Worm (Caenorhabditis elegans) whole organism, L4 larva: Measurements from ENCODE around the gene clec-78.

Experiments used
- F10B5.3 ChIP-seq: sonication (generic microtip); optimal IDR thresholded peaks from 2 replicates; lab custom pipeline; 2016; ENCODE audit warnings: mild to moderate bottlenecking, missing genetic modification characterization, missing compliant biosample characterization
- F37D6.2 ChIP-seq: sonication (generic microtip); optimal IDR thresholded peaks from 2 replicates; lab custom pipeline; 2016; ENCODE audit warnings: mild to moderate bottlenecking, missing genetic modification characterization, missing compliant biosample characterization
- Y48G9A.11 ChIP-seq: fragments of 200-800 bp; sonication (Bioruptor generic); IDR thresholded peaks from 2 replicates; pipeline ENCODE4 v1.3.6; 2022; ENCODE audit warnings: missing genetic modification reagents, missing genetic modification characterization, missing compliant biosample characterization
- Y5F2A.4 ChIP-seq: fragments of 200-800 bp; sonication (Bioruptor generic); optimal IDR thresholded peaks from 2 replicates; lab custom pipeline; 2018; ENCODE audit warnings: mild to moderate bottlenecking, missing genetic modification characterization, missing compliant biosample characterization
- aha-1 ChIP-seq: fragments of 150-350 bp; peaks from one replicate; lab custom pipeline; 2014; ENCODE audit warnings: missing biosample characterization, missing genetic modification characterization
- arid-1 ChIP-seq: fragments of 200-800 bp; sonication (Bioruptor generic); conservative IDR thresholded peaks from 2 replicates; pipeline ENCODE4 v1.3.6; 2022; ENCODE audit warnings: missing genetic modification reagents, missing genetic modification characterization, missing compliant biosample characterization
- ceh-32 ChIP-seq: sonication (generic microtip); optimal IDR thresholded peaks from 2 replicates; lab custom pipeline; 2016; ENCODE audit warnings: mild to moderate bottlenecking, missing genetic modification characterization, missing compliant biosample characterization; ENCODE audit not compliant: poor library complexity
- ceh-44 ChIP-seq: fragments of 200-800 bp; sonication (Bioruptor generic); IDR thresholded peaks from 2 replicates; pipeline ENCODE4 v1.3.6; 2022; ENCODE audit warnings: missing genetic modification reagents, missing genetic modification characterization, missing compliant biosample characterization
- ceh-62 ChIP-seq: sonication (generic microtip); optimal IDR thresholded peaks from 2 replicates; lab custom pipeline; 2017; ENCODE audit warnings: missing biosample characterization, missing genetic modification characterization
- ceh-82 ChIP-seq: sonication (generic microtip); optimal IDR thresholded peaks from 2 replicates; lab custom pipeline; 2017; ENCODE audit warnings: missing biosample characterization, missing genetic modification characterization
- ces-1 ChIP-seq: fragments of 150-350 bp; sonication (generic microtip); optimal IDR thresholded peaks from 4 replicates; lab custom pipeline; 2014; ENCODE audit warnings: missing biosample characterization, missing genetic modification reagents, missing genetic modification characterization
- ctbp-1 ChIP-seq: fragments of 200-800 bp; sonication (Bioruptor generic); IDR thresholded peaks from 2 replicates; pipeline ENCODE4 v1.3.6; 2022; ENCODE audit warnings: missing genetic modification reagents, missing genetic modification characterization, missing compliant biosample characterization
- daf-12 ChIP-seq: fragments of 150-350 bp; optimal IDR thresholded peaks from 2 replicates; lab custom pipeline; 2014; ENCODE audit warnings: missing biosample characterization, missing genetic modification reagents, missing genetic modification characterization
- daf-19 ChIP-seq: fragments of 200-800 bp; sonication (Bioruptor generic); conservative IDR thresholded peaks from 2 replicates; pipeline ENCODE4 v1.3.6; 2022; ENCODE audit warnings: missing genetic modification characterization, missing compliant biosample characterization
- daf-8 ChIP-seq: fragments of 200-800 bp; sonication (Bioruptor generic); IDR thresholded peaks from 2 replicates; pipeline ENCODE4 v1.3.6; 2022; ENCODE audit warnings: missing genetic modification characterization, missing compliant biosample characterization
- dmd-6 ChIP-seq: fragments of 200-800 bp; sonication (Bioruptor generic); IDR thresholded peaks from 2 replicates; pipeline ENCODE4 v1.3.6; 2022; ENCODE audit warnings: missing genetic modification reagents, missing genetic modification characterization, missing compliant biosample characterization
- dmd-8 ChIP-seq: fragments of 200-800 bp; sonication (Bioruptor generic); IDR thresholded peaks from 2 replicates; pipeline ENCODE4 v1.3.6; 2022; ENCODE audit warnings: missing genetic modification characterization, missing compliant biosample characterization
- dmd-9 ChIP-seq: fragments of 200-800 bp; sonication (Bioruptor generic); IDR thresholded peaks from 2 replicates; pipeline ENCODE4 v1.3.6; 2022; ENCODE audit warnings: missing genetic modification reagents, missing genetic modification characterization, missing compliant biosample characterization
- dpl-1 ChIP-seq: fragments of 150-350 bp; optimal IDR thresholded peaks from 2 replicates; lab custom pipeline; 2014; ENCODE audit warnings: missing biosample characterization, missing genetic modification reagents, missing genetic modification characterization
- dve-1 ChIP-seq: sonication (generic microtip); optimal IDR thresholded peaks from 2 replicates; lab custom pipeline; 2017; ENCODE audit warnings: antibody characterized with exemption, mild to moderate bottlenecking, missing genetic modification characterization, missing compliant biosample characterization; ENCODE audit not compliant: insufficient read depth
- egl-43 ChIP-seq: fragments of 200-800 bp; sonication (Bioruptor generic); IDR thresholded peaks from 2 replicates; pipeline ENCODE4 v1.3.6; 2022; ENCODE audit warnings: missing genetic modification reagents, missing genetic modification characterization, missing compliant biosample characterization
- fkh-10 ChIP-seq: fragments of 150-350 bp; optimal IDR thresholded peaks from 2 replicates; lab custom pipeline; 2014; ENCODE audit warnings: missing biosample characterization, missing genetic modification reagents, missing genetic modification characterization
- hlh-11 ChIP-seq: fragments of 200-800 bp; sonication (Bioruptor generic); optimal IDR thresholded peaks from 2 replicates; lab custom pipeline; 2018; ENCODE audit warnings: mild to moderate bottlenecking, missing genetic modification characterization, missing compliant biosample characterization
- hlh-30 ChIP-seq: sonication (generic microtip); optimal IDR thresholded peaks from 2 replicates; lab custom pipeline; 2017; ENCODE audit warnings: antibody characterized with exemption, mild to moderate bottlenecking, missing genetic modification characterization, missing compliant biosample characterization; ENCODE audit not compliant: insufficient read depth
- hmg-1.1 ChIP-seq: fragments of 200-800 bp; sonication (Bioruptor generic); IDR thresholded peaks from 2 replicates; pipeline ENCODE4 v1.3.6; 2022; ENCODE audit warnings: missing genetic modification reagents, missing genetic modification characterization, missing compliant biosample characterization
- lim-7 ChIP-seq: fragments of 200-800 bp; sonication (Bioruptor generic); IDR thresholded peaks from 2 replicates; pipeline ENCODE4 v1.3.6; 2022; ENCODE audit warnings: missing genetic modification characterization, missing compliant biosample characterization
- lin-1 ChIP-seq: fragments of 200-800 bp; sonication (Bioruptor generic); IDR thresholded peaks from 2 replicates; pipeline ENCODE4 v1.3.6; 2022; ENCODE audit warnings: missing genetic modification reagents, missing genetic modification characterization, missing compliant biosample characterization
- lin-13 ChIP-seq: fragments of 150-350 bp; optimal IDR thresholded peaks from 2 replicates; lab custom pipeline; 2014; ENCODE audit warnings: missing biosample characterization, missing genetic modification reagents, missing genetic modification characterization
- lin-15B ChIP-seq: fragments of 150-350 bp; sonication (generic microtip); optimal IDR thresholded peaks from 3 replicates; lab custom pipeline; 2014; ENCODE audit warnings: missing biosample characterization, missing genetic modification characterization
- lin-29 ChIP-seq: fragments of 200-800 bp; sonication (Bioruptor generic); IDR thresholded peaks from 2 replicates; pipeline ENCODE4 v1.3.6; 2022; ENCODE audit warnings: missing genetic modification reagents, missing genetic modification characterization, missing compliant biosample characterization
- madf-5 ChIP-seq, 2 experiments: fragments of 200-800 bp; sonication (Bioruptor generic); IDR thresholded peaks; 2 replicates each; pipeline ENCODE4 v1.3.6; 2022; ENCODE audit warnings: missing compliant biosample characterization in 2 of 2, missing genetic modification characterization in 2 of 2
- mes-2 ChIP-seq: sonication (generic microtip); optimal IDR thresholded peaks from 2 replicates; lab custom pipeline; 2016; ENCODE audit warnings: missing genotype, mild to moderate bottlenecking, missing genetic modification characterization, missing compliant biosample characterization; ENCODE audit not compliant: poor library complexity, severe bottlenecking
- mxl-2 ChIP-seq: fragments of 200-800 bp; sonication (Bioruptor generic); conservative IDR thresholded peaks from 2 replicates; pipeline ENCODE4 v1.3.6; 2022; ENCODE audit warnings: missing genetic modification reagents, missing genetic modification characterization, missing compliant biosample characterization
- nhr-11 ChIP-seq: fragments of 150-350 bp; optimal IDR thresholded peaks from 2 replicates; lab custom pipeline; 2014; ENCODE audit warnings: missing biosample characterization, missing genetic modification characterization
- nhr-25 ChIP-seq: sonication (generic microtip); optimal IDR thresholded peaks from 2 replicates; lab custom pipeline; 2017; ENCODE audit warnings: missing genetic modification characterization, mild to moderate bottlenecking, missing compliant biosample characterization, antibody characterized with exemption, moderate library complexity, borderline replicate concordance; ENCODE audit not compliant: insufficient read depth
- nhr-41 ChIP-seq: fragments of 200-800 bp; sonication (Bioruptor generic); IDR thresholded peaks from 2 replicates; pipeline ENCODE4 v1.3.6; 2022; ENCODE audit warnings: missing genetic modification reagents, missing genetic modification characterization, missing compliant biosample characterization
- nhr-42 ChIP-seq: fragments of 200-800 bp; sonication (Bioruptor generic); IDR thresholded peaks from 2 replicates; pipeline ENCODE4 v1.3.6; 2022; ENCODE audit warnings: missing genetic modification characterization, missing compliant biosample characterization
- nhr-6 ChIP-seq: fragments of 150-350 bp; optimal IDR thresholded peaks from 2 replicates; lab custom pipeline; 2014; ENCODE audit warnings: missing biosample characterization, missing genetic modification characterization
- nhr-76 ChIP-seq: fragments of 150-350 bp; optimal IDR thresholded peaks from 2 replicates; lab custom pipeline; 2014; ENCODE audit warnings: missing biosample characterization, missing genetic modification characterization
- pha-4 ChIP-seq, 2 experiments: fragments of 150-350 bp in 1 of 2; fragments of 200-800 bp in 1 of 2; sonication (Bioruptor generic) in 1 of 2; IDR thresholded peaks in 1 of 2; optimal IDR thresholded peaks in 1 of 2; 2 replicates each; pipeline versions ENCODE4 v1.3.6 to Lab custom; 2014 to 2022; ENCODE audit warnings: missing genetic modification characterization in 2 of 2, missing genetic modification reagents in 2 of 2, missing biosample characterization in 1 of 2, missing compliant biosample characterization in 1 of 2
- sdz-12 ChIP-seq: fragments of 200-800 bp; sonication (Bioruptor generic); optimal IDR thresholded peaks from 2 replicates; lab custom pipeline; 2018; ENCODE audit warnings: mild to moderate bottlenecking, missing genetic modification characterization, missing compliant biosample characterization
- set-16 ChIP-seq: fragments of 200-800 bp; sonication (Bioruptor generic); IDR thresholded peaks from 2 replicates; pipeline ENCODE4 v1.3.6; 2022; ENCODE audit warnings: missing genetic modification reagents, missing genetic modification characterization, missing compliant biosample characterization
- snpc-4 ChIP-seq: fragments of 150-350 bp; optimal IDR thresholded peaks from 2 replicates; lab custom pipeline; 2014; ENCODE audit warnings: missing biosample characterization, missing genetic modification characterization
- spr-3 ChIP-seq: fragments of 200-800 bp; sonication (Bioruptor generic); optimal IDR thresholded peaks from 2 replicates; lab custom pipeline; 2018; ENCODE audit warnings: mild to moderate bottlenecking, missing genetic modification characterization, missing compliant biosample characterization
- unc-130 ChIP-seq: sonication (generic microtip); optimal IDR thresholded peaks from 2 replicates; lab custom pipeline; 2016; ENCODE audit warnings: missing genetic modification reagents, missing genetic modification characterization, missing compliant biosample characterization
- vab-7 ChIP-seq: fragments of 200-800 bp; sonication (Bioruptor generic); IDR thresholded peaks from 2 replicates; pipeline ENCODE4 v1.3.6; 2022; ENCODE audit warnings: missing genetic modification reagents, missing genetic modification characterization, missing compliant biosample characterization
- zfp-2 ChIP-seq: sonication (generic microtip); optimal IDR thresholded peaks from 2 replicates; lab custom pipeline; 2016; ENCODE audit warnings: mild to moderate bottlenecking, missing genetic modification characterization, missing compliant biosample characterization
- ztf-11 ChIP-seq: fragments of 150-350 bp; optimal IDR thresholded peaks from 2 replicates; lab custom pipeline; 2014; ENCODE audit warnings: missing biosample characterization, missing genetic modification characterization
- ztf-7 ChIP-seq: fragments of 150-350 bp; optimal IDR thresholded peaks from 2 replicates; lab custom pipeline; 2014; ENCODE audit warnings: missing biosample characterization, missing genetic modification characterization

The clec-78 gene

ce11 chrIV:4049398-4049998 lies 60.6 kb downstream of the clec-78 start, which contains the start of gene pcn-1:
TSS of gene pcn-1 (minus strand) at chrIV:4049448.
- TF ChIP-seq lin-15B (tag; lab: Kevin White, UChicago) (peak; percentile 49), dmd-6 (GFP tag; lab: Robert Waterston, UW) (peak; percentile 93), nhr-11 (tag; lab: Kevin White, UChicago) (peak; percentile 89), aha-1 (tag; lab: Kevin White, UChicago) (peak; percentile 95), arid-1 (peak; percentile 85), Y5F2A.4 (peak; percentile 53), mxl-2 (peak; percentile 84), ctbp-1 (GFP tag; lab: Robert Waterston, UW) (peak; percentile 82), F37D6.2 (tag; lab: Kevin White, UChicago) (peak; percentile 94), spr-3 (GFP tag; lab: Kevin White, UChicago) (peak; percentile 92), hlh-11 (peak; percentile 94), vab-7 (GFP tag; lab: Robert Waterston, UW) (peak; percentile 57), mes-2 (tag; lab: Kevin White, UChicago) (peak; percentile 91), dmd-8 (GFP tag; lab: Robert Waterston, UW) (0 out of 2 replicates have a peak, but pooled peaks have one; percentile 35), ceh-32 (peak; percentile 49), ceh-44 (GFP tag; lab: Robert Waterston, UW) (peak; percentile 65; the same call in 1 of the 2 replicates), ceh-82 (no peak), ceh-62 (no peak), set-16 (peak; percentile 48; the same call in 1 of the 2 replicates), lin-29 (GFP tag; lab: Robert Waterston, UW) (peak; percentile 88), nhr-42 (GFP tag; lab: Robert Waterston, UW) (peak; percentile 94), dve-1 (tag; lab: Kevin White, UChicago) (peak; percentile 96), daf-8 (no peak), nhr-6 (tag; lab: Kevin White, UChicago) (peak; percentile 74), sdz-12 (GFP tag; lab: Kevin White, UChicago) (no peak), dmd-9 (GFP tag; lab: Robert Waterston, UW) (peak; percentile 90), daf-19 (GFP tag; lab: Robert Waterston, UW) (peak; percentile 91), lin-13 (peak; percentile 82), nhr-41 (GFP tag; lab: Robert Waterston, UW) (no peak), lin-1 (GFP tag; lab: Robert Waterston, UW) (peak; percentile 71), unc-130 (GFP tag; lab: Kevin White, UChicago) (peak; percentile 91), hmg-1.1 (peak; percentile 92), ces-1 (GFP tag; lab: Kevin White, UChicago) (no peak), F10B5.3 (tag; lab: Kevin White, UChicago) (peak; percentile 87), zfp-2 (peak; percentile 79), lim-7 (GFP tag; lab: Robert Waterston, UW) (no peak), madf-5 (GFP tag; IDR thresholded peaks at IDR 0.05; lab: Robert Waterston, UW) (no peak), nhr-76 (tag; lab: Kevin White, UChicago) (peak; percentile 56), fkh-10 (peak; percentile 65), Y48G9A.11 (peak; percentile 91), pha-4 (GFP tag; IDR thresholded peaks at IDR 0.05; lab: Robert Waterston, UW) (peak; percentile 94), pha-4 (tag; optimal IDR thresholded peaks at IDR 0.05; lab: Kevin White, UChicago) (no peak), hlh-30 (tag; lab: Kevin White, UChicago) (peak; percentile 85), dpl-1 (GFP tag; lab: Kevin White, UChicago) (peak; percentile 99), egl-43 (peak; percentile 85), ztf-11 (tag; lab: Kevin White, UChicago) (no peak), nhr-25 (tag; lab: Kevin White, UChicago) (peak; percentile 69), ztf-7 (tag; lab: Kevin White, UChicago) (peak; percentile 78), daf-12 (tag; lab: Kevin White, UChicago) (no peak), snpc-4 (tag; lab: Kevin White, UChicago) (no peak)
